Fruit fly (Drosophila melanogaster): ENCODE measurements around the gene CG4116.

dm6 chrX:3049870-3050269 lies 17.5 kb downstream of the CG4116 start:
- TF ChIP-seq CG4424 (GFP tag; optimal IDR thresholded peaks at IDR 0.05) (no peak), slp2 (GFP tag; optimal IDR thresholded peaks at IDR 0.05) (no peak), tin (GFP tag; optimal IDR thresholded peaks at IDR 0.05) (no peak), CG10366 (GFP tag; IDR thresholded peaks at IDR 0.05) (no peak)
